Fruit fly (Drosophila melanogaster) S2 (cell line): Measurements from ENCODE around the gene ssh.

ENCODE experiments used
- CG8478 ChIP-seq: fragments of >200 bp; optimal IDR thresholded peaks from 2 replicates; lab custom pipeline; 2018
- CTCF ChIP-seq, 2 experiments: fragments of >200 bp; optimal IDR thresholded peaks; 2 replicates each; lab custom pipeline; 2018

DNA sequence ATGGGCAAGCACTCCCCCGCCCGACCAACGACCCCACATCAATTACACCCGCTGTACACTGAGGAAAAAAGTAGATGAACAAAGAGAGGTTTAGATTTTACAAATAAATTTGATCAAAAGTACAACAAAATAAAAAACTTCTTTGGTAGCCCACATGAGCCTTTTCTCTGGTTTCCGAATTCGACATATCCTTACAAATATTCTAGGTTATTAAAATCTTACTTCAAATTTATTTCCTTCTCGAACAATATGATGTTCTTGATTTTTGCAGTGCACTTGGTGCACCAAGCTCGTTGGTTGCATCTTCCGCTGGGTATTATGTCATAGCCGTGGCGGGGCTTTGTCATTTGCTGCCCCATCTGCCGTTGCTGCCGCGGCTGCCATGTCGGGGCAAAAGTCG, 38.1 kb downstream of the ssh start:
- no peak for TF ChIP-seq CG8478 (lab: Kevin White, UChicago)
- TF ChIP-seq CTCF (optimal IDR thresholded peaks at IDR 0.05; lab: Kevin White, UChicago) = no peak
